Worm (Caenorhabditis elegans) whole organism, mixed stage, embryonic: ENCODE measurements around the gene crb-1.

Experiments
- M03D4.4 ChIP-seq: sonication (generic microtip); optimal IDR thresholded peaks from 2 replicates; lab custom pipeline; 2017; ENCODE audit warnings: mild to moderate bottlenecking, missing genetic modification characterization, missing compliant biosample characterization
- blmp-1 ChIP-seq: fragments of 150-350 bp; optimal IDR thresholded peaks from 2 replicates; lab custom pipeline; 2014; ENCODE audit warnings: missing biosample characterization, missing genetic modification characterization
- ceh-39 ChIP-seq: fragments of 150-350 bp; optimal IDR thresholded peaks from 2 replicates; lab custom pipeline; 2014; ENCODE audit warnings: missing biosample characterization, missing genetic modification characterization
- ceh-43 ChIP-seq: fragments of 200-800 bp; sonication (Bioruptor generic); optimal IDR thresholded peaks from 2 replicates; lab custom pipeline; 2018; ENCODE audit warnings: mild to moderate bottlenecking, missing genetic modification characterization, moderate library complexity, missing compliant biosample characterization
- ceh-83 ChIP-seq: fragments of 200-800 bp; sonication (Bioruptor generic); optimal IDR thresholded peaks from 2 replicates; lab custom pipeline; 2018; ENCODE audit warnings: mild to moderate bottlenecking, missing genetic modification characterization, missing compliant biosample characterization
- ces-1 ChIP-seq: fragments of 150-350 bp; optimal IDR thresholded peaks from 2 replicates; lab custom pipeline; 2014; ENCODE audit warnings: missing biosample characterization, missing genetic modification reagents, missing genetic modification characterization
- cnd-1 ChIP-seq: fragments of 200-800 bp; sonication (Bioruptor generic); optimal IDR thresholded peaks from 2 replicates; lab custom pipeline; 2018; ENCODE audit warnings: mild to moderate bottlenecking, missing genetic modification characterization, missing compliant biosample characterization
- drap-1 ChIP-seq: fragments of 200-800 bp; sonication (Bioruptor generic); optimal IDR thresholded peaks from 3 replicates; lab custom pipeline; 2018; ENCODE audit warnings: mild to moderate bottlenecking, missing genetic modification characterization, missing compliant biosample characterization
- elt-3 ChIP-seq: fragments of 150-350 bp; optimal IDR thresholded peaks from 2 replicates; lab custom pipeline; 2014; ENCODE audit warnings: missing biosample characterization, missing genetic modification characterization
- flh-1 ChIP-seq: fragments of 200-800 bp; sonication (Bioruptor generic); optimal IDR thresholded peaks from 2 replicates; lab custom pipeline; 2018; ENCODE audit warnings: mild to moderate bottlenecking, missing genetic modification characterization, moderate library complexity, missing compliant biosample characterization
- ham-2 ChIP-seq: fragments of 200-800 bp; sonication (Bioruptor generic); optimal IDR thresholded peaks from 2 replicates; lab custom pipeline; 2018; ENCODE audit warnings: mild to moderate bottlenecking, missing genetic modification characterization, missing compliant biosample characterization
- hlh-1 ChIP-seq: fragments of 150-350 bp; optimal IDR thresholded peaks from 2 replicates; lab custom pipeline; 2014; ENCODE audit warnings: missing biosample characterization, missing genetic modification reagents, missing genetic modification characterization
- lin-13 ChIP-seq: fragments of 150-350 bp; optimal IDR thresholded peaks from 2 replicates; lab custom pipeline; 2014; ENCODE audit warnings: missing biosample characterization, missing genetic modification characterization
- lin-32 ChIP-seq: fragments of 200-800 bp; sonication (Bioruptor generic); optimal IDR thresholded peaks from 2 replicates; lab custom pipeline; 2018; ENCODE audit warnings: mild to moderate bottlenecking, missing genetic modification characterization, missing compliant biosample characterization
- lsy-2 ChIP-seq: fragments of 150-350 bp; optimal IDR thresholded peaks from 2 replicates; lab custom pipeline; 2014; ENCODE audit warnings: missing biosample characterization, missing genetic modification characterization
- mab-5 ChIP-seq: fragments of 150-350 bp; optimal IDR thresholded peaks from 2 replicates; lab custom pipeline; 2014; ENCODE audit warnings: missing biosample characterization, missing genetic modification characterization
- mep-1 ChIP-seq: fragments of 150-350 bp; optimal IDR thresholded peaks from 2 replicates; lab custom pipeline; 2017; ENCODE audit warnings: missing biosample characterization, missing genetic modification reagents, missing genetic modification characterization, inconsistent platforms
- mls-2 ChIP-seq: sonication (generic microtip); optimal IDR thresholded peaks from 2 replicates; lab custom pipeline; 2016; ENCODE audit warnings: mild to moderate bottlenecking, missing genetic modification characterization, moderate library complexity, missing compliant biosample characterization
- nhr-12 ChIP-seq: fragments of 150-350 bp; optimal IDR thresholded peaks from 2 replicates; lab custom pipeline; 2014; ENCODE audit warnings: missing biosample characterization, missing genetic modification characterization
- nhr-2 ChIP-seq: fragments of 150-350 bp; optimal IDR thresholded peaks from 2 replicates; lab custom pipeline; 2014; ENCODE audit warnings: missing biosample characterization, missing genetic modification characterization
- nhr-237 ChIP-seq: fragments of 150-350 bp; optimal IDR thresholded peaks from 2 replicates; lab custom pipeline; 2014; ENCODE audit warnings: missing biosample characterization, missing genetic modification characterization
- nhr-28 ChIP-seq: fragments of 150-350 bp; optimal IDR thresholded peaks from 2 replicates; lab custom pipeline; 2014; ENCODE audit warnings: missing biosample characterization, missing genetic modification characterization
- nhr-76 ChIP-seq: sonication (generic microtip); optimal IDR thresholded peaks from 2 replicates; lab custom pipeline; 2017; ENCODE audit warnings: missing biosample characterization, missing genetic modification characterization
- pha-4 ChIP-seq: fragments of 150-350 bp; optimal IDR thresholded peaks from 2 replicates; lab custom pipeline; 2018; ENCODE audit warnings: missing biosample characterization, missing genetic modification reagents, missing genetic modification characterization
- sem-2 ChIP-seq: fragments of 200-800 bp; sonication (Bioruptor generic); optimal IDR thresholded peaks from 2 replicates; lab custom pipeline; 2018; ENCODE audit warnings: mild to moderate bottlenecking, missing genetic modification characterization, missing compliant biosample characterization
- snpc-4 ChIP-seq: fragments of 150-350 bp; optimal IDR thresholded peaks from 2 replicates; lab custom pipeline; 2014; ENCODE audit warnings: missing biosample characterization, missing genetic modification characterization
- sptf-1 ChIP-seq: sonication (generic microtip); optimal IDR thresholded peaks from 2 replicates; lab custom pipeline; 2017; ENCODE audit warnings: mild to moderate bottlenecking, missing genetic modification characterization, moderate library complexity, missing compliant biosample characterization
- unc-120 ChIP-seq: sonication (generic microtip); optimal IDR thresholded peaks from 2 replicates; lab custom pipeline; 2017; ENCODE audit warnings: missing genetic modification characterization, missing compliant biosample characterization; ENCODE audit not compliant: poor library complexity, severe bottlenecking
- unc-39 ChIP-seq: fragments of 150-350 bp; optimal IDR thresholded peaks from 2 replicates; lab custom pipeline; 2014; ENCODE audit warnings: missing biosample characterization, missing genetic modification characterization
- unc-62 ChIP-seq: fragments of 150-350 bp; optimal IDR thresholded peaks from 2 replicates; lab custom pipeline; 2014; ENCODE audit warnings: missing biosample characterization, missing genetic modification reagents, missing genetic modification characterization
- zip-8 ChIP-seq: fragments of 150-350 bp; optimal IDR thresholded peaks from 2 replicates; lab custom pipeline; 2014; ENCODE audit warnings: missing biosample characterization, missing genetic modification characterization
- ztf-11 ChIP-seq: fragments of 150-350 bp; optimal IDR thresholded peaks from 2 replicates; lab custom pipeline; 2014; ENCODE audit warnings: missing biosample characterization, missing genetic modification characterization

The crb-1 gene

DNA sequence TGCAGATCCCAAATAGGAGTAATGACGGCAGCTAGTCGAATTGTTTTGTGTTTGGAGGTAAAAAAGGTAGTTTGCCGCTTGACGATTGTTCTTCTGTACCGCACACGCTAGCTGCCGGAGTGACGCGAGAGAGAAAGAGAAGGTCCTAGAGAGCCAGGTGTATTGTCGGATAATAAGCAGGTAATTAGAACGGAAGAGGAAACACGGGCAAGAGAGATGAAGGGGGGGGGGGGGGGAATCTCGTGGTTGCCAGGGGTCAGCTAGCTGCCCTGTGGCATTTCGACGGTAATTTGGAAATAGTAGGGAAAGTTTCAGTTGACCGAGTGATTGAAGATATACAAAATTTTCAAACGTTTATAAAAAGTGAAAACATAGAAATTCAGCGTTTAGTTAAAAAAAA lies at the start of gene crb-1:
Gene crb-1, minus strand, starts transcription at position 147 of the 400 bp plus-strand sequence.
- TF ChIP-seq flh-1 (GFP tag; lab: Kevin White, UChicago) (no peak), nhr-28 (tag; lab: Kevin White, UChicago) (no peak), ham-2 (GFP tag; lab: Kevin White, UChicago) (peak; percentile 49), sptf-1 (peak; percentile 62), mls-2 (peak; percentile 64), lin-13 (tag; lab: Kevin White, UChicago) (no peak)

DNA sequence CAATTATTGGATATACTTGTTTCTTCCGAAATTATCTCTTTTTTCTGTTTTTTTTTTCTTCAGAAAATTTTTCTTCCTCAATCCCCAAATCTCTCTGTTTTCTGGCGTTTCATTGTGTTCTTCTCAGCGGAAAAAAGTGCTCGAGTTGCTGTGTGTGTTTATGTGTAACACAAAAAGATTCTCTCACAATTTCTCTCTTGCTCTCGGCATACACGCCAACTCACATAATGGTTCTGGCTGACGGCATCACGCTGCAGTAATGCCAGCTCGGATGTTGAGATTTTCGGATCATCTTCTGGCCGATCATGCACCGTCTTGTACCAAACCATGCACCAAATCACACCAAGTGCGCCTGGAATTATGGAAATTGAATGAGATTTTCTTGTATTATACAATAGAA lies 48.1 kb upstream of the crb-1 start:
- no peak for TF ChIP-seq nhr-76
- TF ChIP-seq hlh-1 (tag; lab: Kevin White, UChicago): peak; percentile 32

ce11 chrX:17458887-17459286 lies 45.1 kb upstream of the crb-1 start, which contains the start of gene mlc-1:
Gene mlc-1 (plus strand): TSS chrX:17459210.
- TF ChIP-seq unc-120: peak; percentile 86
- TF ChIP-seq blmp-1 (tag; lab: Kevin White, UChicago): no peak
- no peak for TF ChIP-seq ceh-39
- no peak for TF ChIP-seq flh-1 (GFP tag; lab: Kevin White, UChicago)
- TF ChIP-seq lsy-2 (tag; lab: Kevin White, UChicago): no peak
- TF ChIP-seq hlh-1 (tag; lab: Kevin White, UChicago): peak; percentile 77
- TF ChIP-seq ceh-83 (GFP tag; lab: Kevin White, UChicago): peak; percentile 24
- no peak for TF ChIP-seq pha-4 (tag; lab: Kevin White, UChicago)
- no peak for TF ChIP-seq nhr-28 (tag; lab: Kevin White, UChicago)
- no peak for TF ChIP-seq unc-39 (tag; lab: Kevin White, UChicago)

ce11 chrX:17456536-17457165 lies 42.8 kb upstream of the crb-1 start, which contains the start of gene mlc-2:
Gene mlc-2 (minus strand): TSS chrX:17456586.
- TF ChIP-seq M03D4.4 (peak; percentile 51), hlh-1 (tag; lab: Kevin White, UChicago) (peak; percentile 72), unc-62 (peak; percentile 37), unc-120 (peak; percentile 97), nhr-76 (no peak), mab-5 (tag; lab: Kevin White, UChicago) (no peak)

DNA sequence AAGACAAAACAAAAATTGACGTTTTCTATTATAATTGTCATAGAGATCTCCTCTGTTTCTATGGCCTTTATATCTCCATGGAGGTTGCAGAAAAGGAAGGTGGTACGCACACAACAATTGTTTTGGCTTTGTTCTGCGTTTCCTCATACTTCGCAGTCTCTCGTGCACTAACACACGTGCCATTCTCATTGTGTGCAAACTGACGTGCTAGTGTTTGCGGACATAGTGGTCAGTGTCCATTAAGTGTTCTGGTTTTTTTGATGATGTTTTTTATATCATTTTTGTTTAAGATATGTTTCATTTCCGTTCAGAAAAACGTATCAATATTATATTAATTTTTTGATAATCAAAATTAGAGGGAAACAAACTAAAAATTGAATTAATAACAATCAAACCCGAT lies 37.6 kb upstream of the crb-1 start, which contains the start of gene C36E6.2:
Gene C36E6.2, plus strand, starts transcription at position 261 of the 400 bp plus-strand sequence.
- TF ChIP-seq ceh-83 (GFP tag; lab: Kevin White, UChicago): no peak
- no peak for TF ChIP-seq lin-32 (GFP tag; lab: Kevin White, UChicago)
- no peak for TF ChIP-seq blmp-1 (tag; lab: Kevin White, UChicago)
- TF ChIP-seq M03D4.4: no peak
- TF ChIP-seq zip-8: no peak
- no peak for TF ChIP-seq elt-3 (tag; lab: Kevin White, UChicago)
- TF ChIP-seq nhr-12 (tag; lab: Kevin White, UChicago): no peak
- peak; percentile 70 for TF ChIP-seq hlh-1 (tag; lab: Kevin White, UChicago)
- peak; percentile 66 for TF ChIP-seq pha-4 (tag; lab: Kevin White, UChicago)
- TF ChIP-seq lin-13 (tag; lab: Kevin White, UChicago): peak; percentile 57
- peak; percentile 59 for TF ChIP-seq sptf-1
- peak; percentile 1 for TF ChIP-seq drap-1
- TF ChIP-seq ham-2 (GFP tag; lab: Kevin White, UChicago): peak; percentile 60
- TF ChIP-seq nhr-76: no peak
- no peak for TF ChIP-seq nhr-237 (tag; lab: Kevin White, UChicago)
- no peak for TF ChIP-seq unc-39 (tag; lab: Kevin White, UChicago)
- no peak for TF ChIP-seq unc-62
- peak; percentile 69 for TF ChIP-seq mep-1 (tag; lab: Kevin White, UChicago)
- TF ChIP-seq sem-2 (GFP tag; lab: Kevin White, UChicago): no peak
- TF ChIP-seq ztf-11: no peak
- TF ChIP-seq ceh-43 (GFP tag; lab: Kevin White, UChicago): peak; percentile 14
- peak; percentile 57 for TF ChIP-seq ces-1
- TF ChIP-seq unc-120: peak; percentile 16
- TF ChIP-seq lsy-2 (tag; lab: Kevin White, UChicago): peak; percentile 58
- peak; percentile 39 for TF ChIP-seq mls-2
- TF ChIP-seq nhr-2 (tag; lab: Kevin White, UChicago): no peak
- TF ChIP-seq cnd-1 (tag; lab: Kevin White, UChicago): no peak
- TF ChIP-seq snpc-4: no peak
